Worm (Caenorhabditis elegans) whole organism, L1 larva: ENCODE measurements around the gene srh-105.

Experiments used
- ama-1 ChIP-seq: fragments of 150-350 bp; optimal IDR thresholded peaks from 2 replicates; lab custom pipeline; 2014
- dpl-1 ChIP-seq, 3 experiments: fragments of 150-350 bp in 2 of 3; sonication (generic microtip) in 1 of 3; optimal IDR thresholded peaks; 2 replicates each; lab custom pipeline; 2014 to 2017; ENCODE audit warnings: missing biosample characterization in 3 of 3, missing genetic modification characterization in 3 of 3, missing genetic modification reagents in 3 of 3
- fkh-10 ChIP-seq: sonication (generic microtip); optimal IDR thresholded peaks from 2 replicates; lab custom pipeline; 2017; ENCODE audit warnings: missing biosample characterization, missing genetic modification reagents, missing genetic modification characterization
- fos-1 ChIP-seq: fragments of 150-350 bp; optimal IDR thresholded peaks from 2 replicates; lab custom pipeline; 2014; ENCODE audit warnings: missing biosample characterization, missing genetic modification characterization
- lin-15B ChIP-seq: fragments of 150-350 bp; sonication (generic microtip); optimal IDR thresholded peaks from 3 replicates; lab custom pipeline; 2014; ENCODE audit warnings: missing biosample characterization, missing genetic modification characterization
- mab-9 ChIP-seq: fragments of 200-800 bp; sonication (Bioruptor generic); IDR thresholded peaks from 2 replicates; pipeline ENCODE4 v1.3.6; 2022; ENCODE audit warnings: missing genetic modification reagents, missing genetic modification characterization, missing compliant biosample characterization
- mep-1 ChIP-seq: fragments of 150-350 bp; optimal IDR thresholded peaks from 2 replicates; lab custom pipeline; 2014; ENCODE audit warnings: missing biosample characterization, missing genetic modification characterization
- nhr-237 ChIP-seq: fragments of 150-350 bp; optimal IDR thresholded peaks from 2 replicates; lab custom pipeline; 2014; ENCODE audit warnings: missing biosample characterization, missing genetic modification characterization
- nhr-28 ChIP-seq: fragments of 150-350 bp; optimal IDR thresholded peaks from 2 replicates; lab custom pipeline; 2014; ENCODE audit warnings: missing biosample characterization, missing genetic modification characterization
- nhr-77 ChIP-seq: fragments of 150-350 bp; optimal IDR thresholded peaks from 2 replicates; lab custom pipeline; 2014; ENCODE audit warnings: missing biosample characterization, missing genetic modification characterization
- pag-3 ChIP-seq: sonication (generic microtip); optimal IDR thresholded peaks from 2 replicates; lab custom pipeline; 2017; ENCODE audit warnings: missing genetic modification characterization, mild to moderate bottlenecking, missing compliant biosample characterization, antibody characterized with exemption, borderline replicate concordance; ENCODE audit not compliant: insufficient read depth
- pqm-1 ChIP-seq: sonication (generic microtip); optimal IDR thresholded peaks from 3 replicates; lab custom pipeline; 2017; ENCODE audit warnings: missing biosample characterization, missing genetic modification characterization
- snpc-4 ChIP-seq: fragments of 150-350 bp; optimal IDR thresholded peaks from 2 replicates; lab custom pipeline; 2014; ENCODE audit warnings: missing biosample characterization, missing genetic modification characterization
- ztf-4 ChIP-seq: fragments of 150-350 bp; optimal IDR thresholded peaks from 2 replicates; lab custom pipeline; 2014; ENCODE audit warnings: missing biosample characterization, missing genetic modification characterization

- TF ChIP-seq fkh-10 (GFP tag; lab: Kevin White, UChicago) (no peak), fos-1 (tag; lab: Kevin White, UChicago) (no peak), nhr-237 (no peak), dpl-1 (GFP tag; optimal IDR thresholded peaks at IDR 0.05; lab: Kevin White, UChicago) (no peak), mab-9 (GFP tag; lab: Robert Waterston, UW) (no peak), ztf-4 (tag; lab: Kevin White, UChicago) (no peak), ama-1 (lab: Kevin White, UChicago) (no peak), pqm-1 (tag; lab: Kevin White, UChicago) (no peak), nhr-28 (tag; lab: Kevin White, UChicago) (no peak), mep-1 (tag; lab: Kevin White, UChicago) (no peak), lin-15B (tag; lab: Kevin White, UChicago) (no peak), snpc-4 (tag; lab: Kevin White, UChicago) (no peak), nhr-77 (tag; lab: Kevin White, UChicago) (no peak), pag-3 (no peak)
Observed at ce11 chrII:473203-473602, 35.9 kb downstream of the srh-105 start, which contains the start of gene W07E6.5.
